Fruit fly (Drosophila melanogaster) whole organism, larva: ENCODE measurements around the gene CG5116.

Source experiments
- noc ChIP-seq: fragments of 200-800 bp; sonication (Bioruptor generic); optimal IDR thresholded peaks from 3 replicates; lab custom pipeline; 2019; ENCODE audit warnings: missing biosample characterization, mild to moderate bottlenecking, missing genetic modification characterization, moderate library complexity

CG5116 gene

DNA sequence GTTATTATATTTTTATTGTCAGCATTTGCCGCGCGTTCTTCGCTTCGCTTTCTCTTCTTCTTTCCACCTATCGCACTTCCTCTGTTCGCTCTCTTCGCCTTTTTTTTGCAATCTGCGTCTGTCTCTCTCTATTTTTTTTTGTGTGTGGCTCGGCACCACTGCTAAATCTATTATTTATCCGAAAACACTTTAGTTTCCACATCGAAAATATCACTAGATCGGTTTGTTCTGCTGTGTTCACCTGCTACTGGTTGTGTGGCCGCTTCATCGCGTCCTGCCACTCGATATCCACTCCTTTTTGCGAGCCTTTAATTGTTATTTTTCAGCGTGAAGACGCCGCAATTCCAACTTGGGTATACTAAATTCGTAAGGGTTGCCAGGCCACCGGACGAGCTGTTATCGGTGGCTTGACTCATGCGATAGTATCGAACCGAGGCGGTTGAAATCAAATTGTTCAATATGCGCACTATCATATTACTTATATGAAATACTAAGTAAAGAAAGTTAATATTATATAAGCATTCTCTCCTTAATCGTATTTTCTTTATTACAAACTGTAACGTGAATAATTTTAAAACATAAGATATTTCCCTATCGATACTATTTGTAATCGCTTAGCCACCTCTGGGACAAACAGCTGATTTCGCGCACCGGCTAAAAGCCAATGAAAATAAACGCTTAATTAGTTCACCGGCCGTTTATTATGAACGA is at the start of gene CG5116, which contains the start of the genes XNP and CG42488:
Gene CG5116 (plus strand): TSS at position 636 of the 711 bp plus-strand sequence.
Gene XNP (minus strand): TSS at position 372 of the 711 bp plus-strand sequence.
Gene CG42488 (plus strand): TSS at position 636 of the 711 bp plus-strand sequence.
- no peak for TF ChIP-seq noc (tag; lab: Kevin White, UChicago)

DNA sequence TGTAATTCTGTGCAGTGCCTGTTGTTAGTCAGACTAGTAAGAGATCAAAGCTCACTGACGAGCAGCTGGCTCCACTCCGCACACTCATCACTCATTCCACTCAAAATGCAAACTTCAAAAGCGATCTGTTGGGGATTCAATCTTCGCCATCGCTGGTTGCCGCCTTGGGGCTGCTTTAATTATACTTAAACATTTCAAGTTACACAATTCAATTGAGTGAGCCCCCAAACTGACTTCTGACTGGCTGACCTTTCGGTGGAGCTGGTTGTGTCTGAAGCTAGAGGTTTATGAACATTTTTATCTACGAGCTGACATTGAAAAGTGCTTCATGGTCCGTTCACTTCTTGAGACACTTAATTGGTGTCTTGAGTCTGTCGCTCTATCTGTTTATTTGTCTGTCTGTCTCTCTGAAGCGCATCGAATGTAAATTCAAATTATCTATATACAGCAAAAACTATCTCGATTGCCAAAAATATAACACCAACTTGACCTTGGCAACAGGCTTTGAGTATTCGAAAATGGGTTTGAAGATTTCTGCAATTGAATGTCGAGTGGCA is 45.6 kb upstream of the CG5116 start:
- no peak for TF ChIP-seq noc (tag; lab: Kevin White, UChicago)

DNA sequence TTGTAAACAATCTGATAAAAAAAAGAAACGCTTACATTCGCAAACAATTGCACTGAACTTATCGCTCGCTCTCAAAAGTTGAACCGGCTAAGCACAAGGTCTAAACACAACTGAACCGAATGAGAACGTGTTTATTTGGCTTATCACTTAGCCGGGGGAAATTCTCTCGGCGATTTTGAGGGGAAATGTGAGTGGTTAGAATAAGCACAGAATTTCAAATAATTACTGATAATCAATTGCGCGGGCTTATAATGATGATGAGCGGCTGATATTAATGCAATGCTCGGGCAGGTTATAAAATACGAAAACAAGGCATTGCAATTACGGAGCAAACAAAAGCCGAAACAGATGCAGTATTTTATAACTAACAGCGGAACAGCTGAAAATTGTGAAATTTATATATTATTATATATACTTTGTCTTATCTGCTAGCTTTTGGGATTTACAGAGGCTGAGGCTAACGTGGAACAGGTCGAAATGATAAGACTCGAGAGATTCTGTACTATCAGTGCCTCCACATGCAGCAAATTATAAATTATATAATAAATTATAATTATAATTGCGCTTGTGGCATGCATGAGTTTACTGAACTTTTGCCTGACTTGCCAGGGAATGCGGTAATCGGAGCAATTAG is 44.4 kb upstream of the CG5116 start:
- no peak for TF ChIP-seq noc (tag; lab: Kevin White, UChicago)

DNA sequence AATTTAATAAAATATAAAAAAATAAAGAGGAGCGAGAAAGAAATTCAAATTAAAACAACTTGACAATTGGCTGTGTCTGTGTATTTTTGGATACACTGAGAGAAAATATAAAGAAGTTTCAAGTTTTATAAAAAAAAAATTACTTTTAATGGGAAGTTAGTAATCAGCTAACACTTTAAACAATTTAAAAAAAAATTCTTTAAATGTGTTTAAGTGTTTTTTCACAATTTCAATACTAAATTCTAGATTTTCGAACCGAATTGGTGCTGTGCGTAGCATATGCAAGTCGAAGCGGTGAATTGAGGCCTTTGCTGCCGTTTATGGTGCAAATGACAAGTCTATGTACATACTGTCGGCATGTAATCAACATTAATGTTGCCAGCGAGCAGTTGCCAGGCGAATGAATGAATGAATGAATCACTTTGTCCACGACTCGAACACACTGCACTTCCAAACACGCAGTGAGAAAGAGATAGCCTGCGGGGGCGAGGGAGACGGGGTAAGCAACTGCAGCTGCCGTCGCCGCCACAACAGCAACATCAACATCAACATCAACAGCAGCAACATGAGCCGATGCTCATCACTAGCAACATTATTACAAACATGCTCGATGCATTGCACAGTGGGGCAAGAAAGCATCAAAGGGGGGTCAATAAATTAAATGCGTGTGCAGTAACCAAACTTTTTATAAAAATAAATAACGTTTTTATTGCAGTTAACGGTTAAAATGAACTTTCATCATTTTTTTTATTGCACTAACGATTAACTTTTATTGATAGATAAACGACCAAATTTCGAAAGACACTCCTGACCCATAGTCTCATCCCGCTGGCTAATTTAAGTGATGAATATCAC is 37.1 kb upstream of the CG5116 start:
- TF ChIP-seq noc (tag; lab: Kevin White, UChicago) = no peak

DNA sequence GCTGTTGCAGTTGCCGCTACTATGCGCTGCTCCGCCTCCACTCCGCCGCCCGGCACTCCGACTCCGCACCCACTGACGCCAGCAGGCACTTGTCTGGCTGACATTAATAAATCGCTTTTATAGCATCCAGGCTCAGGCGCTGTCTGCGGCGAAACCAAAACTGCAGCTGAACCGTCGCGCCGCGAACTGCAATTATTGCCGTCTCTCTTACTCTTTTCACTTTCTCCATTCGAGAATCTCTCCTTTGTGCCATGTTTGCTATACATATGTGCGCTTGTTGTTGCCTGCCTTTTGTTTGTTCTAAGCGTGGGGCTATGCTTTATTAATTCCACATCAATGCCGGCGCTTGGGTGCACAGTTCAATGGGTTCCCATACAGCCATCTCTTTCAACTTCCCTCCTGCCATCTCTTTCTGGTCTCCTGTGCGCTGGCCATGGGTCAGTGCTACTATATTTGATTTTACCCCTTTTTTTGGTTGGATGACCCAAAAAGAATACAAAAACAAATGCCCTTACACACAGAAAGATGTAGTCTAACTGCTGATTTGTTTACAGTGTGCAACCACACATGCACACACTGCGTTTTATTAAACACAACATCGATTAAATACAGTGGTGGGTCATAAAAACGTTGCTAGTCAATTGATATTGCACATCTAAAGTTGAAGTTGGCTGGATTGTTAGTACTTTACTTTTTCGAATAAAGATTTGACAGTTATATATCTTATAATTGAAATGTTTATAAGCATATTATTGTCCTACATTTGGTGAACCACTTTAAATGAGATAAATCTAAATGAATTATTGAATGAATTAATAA is 36.2 kb upstream of the CG5116 start:
- TF ChIP-seq noc (tag; lab: Kevin White, UChicago) = no peak

DNA sequence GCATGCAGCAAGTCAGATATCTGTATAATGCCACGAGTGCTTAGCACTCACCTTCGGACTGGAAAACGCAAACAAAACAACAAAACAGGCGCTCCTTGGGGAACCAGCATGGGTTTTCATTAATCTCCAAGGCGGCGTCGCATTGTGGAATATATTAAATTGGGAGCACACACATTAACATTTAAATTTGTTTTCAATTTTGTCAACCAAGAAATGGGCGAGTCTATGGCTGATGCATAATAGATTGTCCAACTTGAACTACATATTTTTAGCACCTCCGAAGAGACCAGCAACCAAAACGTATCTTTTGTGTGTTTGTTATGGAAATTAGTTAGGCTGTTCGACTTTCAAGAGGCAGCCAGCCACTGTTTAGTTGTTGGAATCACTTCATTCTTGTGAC is 35.4 kb upstream of the CG5116 start:
- no peak for TF ChIP-seq noc (tag; lab: Kevin White, UChicago)

DNA sequence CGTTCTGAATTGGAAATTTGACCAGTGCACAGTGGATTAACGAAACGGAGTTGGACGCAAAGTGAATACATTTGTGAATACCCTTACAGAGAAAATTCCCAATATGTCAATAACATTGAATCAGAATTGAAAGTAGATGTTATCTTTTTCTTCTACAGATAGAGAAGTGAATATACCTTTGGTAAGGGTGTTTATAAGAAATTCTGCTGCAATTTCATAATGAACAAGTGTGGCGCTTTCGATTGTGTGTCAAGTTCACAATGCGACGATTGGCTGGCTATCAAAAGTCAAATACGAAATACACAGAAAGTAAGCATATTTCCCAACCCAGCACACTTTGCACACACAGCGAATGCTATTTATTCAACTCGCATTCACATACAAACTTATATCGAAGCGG is 34.6 kb upstream of the CG5116 start:
- no peak for TF ChIP-seq noc (tag; lab: Kevin White, UChicago)

DNA sequence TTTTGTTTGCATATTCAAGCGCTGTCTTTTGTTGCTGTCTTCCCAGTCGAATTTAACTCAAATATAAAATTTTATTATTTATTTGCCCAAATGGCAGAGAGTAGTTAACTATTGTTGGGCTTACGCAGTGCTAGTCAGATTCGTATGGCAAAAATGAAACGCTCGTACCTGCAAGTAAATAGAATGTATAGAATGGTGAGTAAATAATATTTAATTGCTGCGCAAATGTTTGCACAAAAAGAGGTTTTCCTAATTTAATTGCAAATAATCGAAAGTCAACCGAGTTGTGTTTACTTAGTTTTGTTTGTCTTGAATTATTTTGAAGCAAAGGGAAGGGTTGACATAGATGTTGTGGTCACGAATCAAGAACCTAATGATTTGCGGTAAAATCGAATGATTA is 34.2 kb upstream of the CG5116 start:
- TF ChIP-seq noc (tag; lab: Kevin White, UChicago) = peak; percentile 64

DNA sequence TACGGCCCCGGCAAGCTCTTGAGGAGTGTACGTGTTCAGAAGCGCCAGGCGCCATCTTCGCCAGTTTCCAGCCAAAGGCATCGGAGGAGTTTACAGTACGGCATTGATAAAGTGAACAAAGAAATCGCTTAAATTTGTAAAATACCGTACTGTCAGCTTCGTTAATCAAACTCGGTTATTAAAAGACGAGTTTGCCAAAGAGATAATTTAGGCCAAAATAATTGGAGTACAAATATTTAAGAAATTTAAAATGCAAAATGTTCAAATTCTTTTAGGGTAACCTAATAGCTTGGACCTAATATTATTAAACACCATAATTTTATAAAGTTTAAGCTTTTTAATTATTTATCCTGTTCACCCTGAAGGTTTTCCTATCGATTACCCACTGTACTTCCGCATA is 31.1 kb upstream of the CG5116 start:
- TF ChIP-seq noc (tag; lab: Kevin White, UChicago) = no peak

DNA sequence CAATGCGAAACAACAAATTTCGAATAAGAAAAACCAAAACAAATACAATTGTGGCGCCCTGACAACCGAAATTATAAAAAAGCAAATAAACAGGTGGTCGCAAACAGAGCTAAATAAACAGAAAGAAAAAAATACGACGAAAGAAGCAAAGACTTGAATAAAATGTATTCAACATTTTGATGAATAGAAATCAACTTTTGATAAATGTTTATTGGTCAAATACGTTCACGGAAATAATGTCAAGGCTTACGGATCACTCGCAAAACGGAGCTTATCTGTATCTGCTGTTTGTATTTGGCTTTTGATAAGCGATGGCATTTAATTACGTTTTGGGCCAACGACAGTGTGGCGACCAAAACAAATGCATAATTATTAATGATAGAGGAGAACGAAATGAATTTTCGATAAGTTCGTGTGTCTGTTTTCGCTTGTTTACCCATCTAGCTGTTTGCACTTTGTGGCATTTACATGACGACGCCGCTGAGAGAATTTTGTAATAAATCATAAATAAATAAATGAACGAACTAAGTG is 29.7 kb upstream of the CG5116 start:
- peak; percentile 60 for TF ChIP-seq noc (tag; lab: Kevin White, UChicago)

DNA sequence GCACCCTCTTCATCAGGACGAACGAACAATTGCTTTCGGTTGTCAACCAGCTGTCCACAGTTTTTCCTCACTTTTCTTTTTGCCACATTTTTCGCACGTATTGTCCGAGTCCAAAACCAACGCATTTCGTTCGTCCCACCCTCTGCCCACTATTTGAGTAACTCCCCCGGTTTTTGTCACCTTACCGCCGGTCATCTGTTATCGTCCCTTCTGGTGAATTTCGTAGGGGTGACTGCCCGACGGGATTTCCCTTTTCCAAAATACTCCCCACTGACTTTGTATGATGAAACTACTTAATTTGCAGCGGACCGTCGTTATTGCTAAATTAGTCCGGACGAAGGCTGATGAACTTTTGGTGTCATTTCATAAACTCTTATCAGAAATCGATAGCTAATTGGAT is 25.8 kb upstream of the CG5116 start:
- TF ChIP-seq noc (tag; lab: Kevin White, UChicago) = no peak

DNA sequence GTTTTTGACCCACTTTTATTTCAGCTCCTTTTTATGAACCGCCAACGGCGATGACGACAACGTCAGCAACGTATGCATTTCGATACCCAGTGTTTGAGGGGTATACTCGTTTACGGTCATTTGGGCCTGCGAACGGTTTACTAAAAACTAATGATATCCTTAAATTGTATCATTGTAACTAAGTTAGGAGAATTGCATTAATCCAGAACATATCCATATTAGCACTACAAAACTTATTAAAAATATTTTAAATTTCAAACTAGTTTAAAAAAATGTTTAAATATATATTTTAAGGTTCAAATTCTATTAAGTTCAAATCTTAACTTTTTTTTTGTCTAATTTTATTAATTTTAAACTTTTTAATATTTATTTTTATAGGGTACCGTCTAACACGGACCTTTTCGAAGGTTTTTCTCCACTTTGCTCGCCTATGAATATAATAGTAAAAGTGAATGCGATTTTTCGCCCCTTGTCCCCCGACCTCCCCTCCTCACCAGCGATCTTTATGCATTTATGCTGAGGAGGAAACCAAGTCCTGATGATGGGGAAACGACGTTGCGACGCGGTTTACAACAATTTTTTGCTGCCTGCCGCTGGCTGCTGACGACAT is 23.6 kb upstream of the CG5116 start:
- TF ChIP-seq noc (tag; lab: Kevin White, UChicago) = no peak

DNA sequence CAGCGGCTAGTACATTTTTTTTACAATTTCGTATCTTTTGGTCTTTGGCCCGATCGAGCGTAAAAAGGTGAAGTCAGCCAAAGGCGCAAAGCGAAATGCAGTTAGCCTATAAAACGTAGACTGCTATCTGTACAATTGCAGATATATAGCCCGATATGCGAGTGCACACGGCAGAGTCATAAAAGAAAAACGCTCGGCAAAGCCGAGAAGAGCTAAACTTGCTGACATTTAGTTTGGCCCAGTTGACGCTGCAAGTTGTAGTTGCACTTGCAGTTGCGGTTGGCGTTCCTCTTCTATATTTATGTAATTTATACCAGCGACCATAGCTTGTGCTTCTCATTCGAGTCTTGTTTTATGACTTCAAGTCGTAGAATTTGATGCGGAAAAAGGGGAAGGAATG is 22.2 kb upstream of the CG5116 start:
- TF ChIP-seq noc (tag; lab: Kevin White, UChicago) = no peak

DNA sequence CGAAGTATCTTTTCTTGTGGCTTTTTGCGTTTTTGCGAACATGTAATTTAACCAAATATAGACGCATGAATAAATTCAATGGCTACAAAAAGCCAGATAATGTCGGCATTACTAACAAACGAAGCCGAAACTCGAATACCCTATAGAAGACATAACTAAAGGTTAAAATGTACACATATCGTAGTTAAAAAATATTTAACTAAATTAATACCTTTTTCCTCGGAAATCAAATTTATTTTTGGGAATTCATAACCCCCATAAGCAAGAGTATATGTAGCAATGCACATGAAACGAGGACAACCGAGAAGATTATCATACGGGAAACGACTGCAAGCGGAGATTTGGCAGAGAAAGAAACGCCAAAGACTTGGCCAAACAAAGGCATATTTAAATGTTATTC is 21.2 kb upstream of the CG5116 start:
- no peak for TF ChIP-seq noc (tag; lab: Kevin White, UChicago)
